Worm (Caenorhabditis elegans) whole organism, young adult: ENCODE measurements around the gene Y43E12A.2.

ENCODE experiments used
- T07F8.4 ChIP-seq: sonication (generic microtip); optimal IDR thresholded peaks from 2 replicates; lab custom pipeline; 2016; ENCODE audit warnings: mild to moderate bottlenecking, missing genetic modification characterization, moderate library complexity, missing compliant biosample characterization
- Y79H2A.3 ChIP-seq: fragments of 200-800 bp; sonication (Bioruptor generic); conservative IDR thresholded peaks from 2 replicates; pipeline ENCODE4 v1.3.6; 2022; ENCODE audit warnings: missing genetic modification reagents, missing genetic modification characterization, missing compliant biosample characterization
- ceh-27 ChIP-seq: fragments of 200-800 bp; sonication (Bioruptor generic); optimal IDR thresholded peaks from 2 replicates; lab custom pipeline; 2018; ENCODE audit warnings: mild to moderate bottlenecking, missing genetic modification characterization, moderate library complexity, missing compliant biosample characterization
- madf-10 ChIP-seq: sonication (generic microtip); optimal IDR thresholded peaks from 2 replicates; lab custom pipeline; 2016; ENCODE audit warnings: mild to moderate bottlenecking, missing genetic modification characterization, missing compliant biosample characterization
- snpc-4 ChIP-seq, 5 experiments: fragments of 150-350 bp in 1 of 5; sonication (generic microtip) in 4 of 5; optimal IDR thresholded peaks; 2 replicates each; lab custom pipeline; 2014 to 2018; ENCODE audit warnings: missing genetic modification characterization in 5 of 5, missing biosample characterization in 3 of 5, antibody characterized with exemption in 2 of 5, mild to moderate bottlenecking in 2 of 5, missing compliant biosample characterization in 2 of 5, missing genotype in 2 of 5, moderate library complexity in 2 of 5, missing genetic modification reagents in 1 of 5
- tbx-9 ChIP-seq: sonication (generic microtip); optimal IDR thresholded peaks from 2 replicates; lab custom pipeline; 2016; ENCODE audit warnings: borderline replicate concordance, missing genetic modification characterization, inconsistent platforms, missing compliant biosample characterization
- xnd-1 ChIP-seq: sonication (generic microtip); optimal IDR thresholded peaks from 2 replicates; lab custom pipeline; 2016; ENCODE audit warnings: missing genotype, missing genetic modification reagents, missing genetic modification characterization, missing compliant biosample characterization
- ztf-28 ChIP-seq: fragments of 200-800 bp; sonication (Bioruptor generic); IDR thresholded peaks from 2 replicates; pipeline ENCODE4 v1.3.6; 2022; ENCODE audit warnings: missing genetic modification reagents, missing genetic modification characterization, missing compliant biosample characterization

DNA sequence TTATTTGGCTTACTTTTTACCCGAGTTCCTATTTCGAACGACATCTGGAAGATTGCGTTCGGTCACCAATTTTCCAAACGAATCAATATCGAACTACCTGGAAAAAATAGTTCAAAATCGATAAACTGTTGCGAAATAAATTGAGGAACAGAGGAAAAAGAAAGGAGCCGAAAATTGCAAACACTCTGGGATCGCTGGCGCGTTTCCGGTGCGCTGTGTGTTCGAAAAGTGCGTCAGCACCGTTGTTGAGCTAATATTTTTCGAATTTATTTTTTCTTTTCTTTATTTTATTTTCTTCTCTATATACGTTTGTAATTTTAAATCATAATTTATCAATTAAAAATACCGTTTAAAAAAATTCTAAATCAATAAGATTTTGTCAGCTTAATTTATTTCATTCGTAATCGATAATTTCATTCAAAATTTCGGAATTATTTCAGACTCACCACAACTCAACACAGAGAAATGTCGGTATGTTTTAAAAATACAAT, 48.8 kb upstream of the Y43E12A.2 start, which contains the start of the genes dnc-1 and lsm-7:
- no peak for TF ChIP-seq T07F8.4
- TF ChIP-seq madf-10 (tag; lab: Kevin White, UChicago) = peak; percentile 5
- TF ChIP-seq snpc-4 (GFP tag; optimal IDR thresholded peaks at IDR 0.05; lab: Kevin White, UChicago) = no peak
- TF ChIP-seq snpc-4 (tag; optimal IDR thresholded peaks at IDR 0.05; lab: Kevin White, UChicago) = peak; percentile 1 to 54 (median 45)
- no peak for TF ChIP-seq xnd-1 (tag; lab: Kevin White, UChicago)
- TF ChIP-seq Y79H2A.3 (GFP tag; lab: Robert Waterston, UW) = no peak
- peak; percentile 3 for TF ChIP-seq ceh-27 (GFP tag; lab: Kevin White, UChicago)
- TF ChIP-seq ztf-28 (GFP tag; lab: Robert Waterston, UW) = no peak
- TF ChIP-seq tbx-9 (tag; lab: Kevin White, UChicago) = no peak
